Worm (Caenorhabditis elegans) whole organism, L1 larva: Measurements from ENCODE around the gene F44A6.3.

Source experiments
- C04F5.9 ChIP-seq: sonication (generic microtip); optimal IDR thresholded peaks from 2 replicates; lab custom pipeline; 2016; ENCODE audit warnings: missing genetic modification characterization, missing compliant biosample characterization
- C16A3.4 ChIP-seq: fragments of 150-350 bp; optimal IDR thresholded peaks from 2 replicates; lab custom pipeline; 2014; ENCODE audit warnings: missing biosample characterization, missing genetic modification characterization
- F16B12.6 ChIP-seq: fragments of 150-350 bp; optimal IDR thresholded peaks from 2 replicates; lab custom pipeline; 2014; ENCODE audit warnings: missing biosample characterization, missing genetic modification characterization
- Y116A8C.19 ChIP-seq: sonication (generic microtip); optimal IDR thresholded peaks from 2 replicates; lab custom pipeline; 2016; ENCODE audit warnings: missing compliant biosample characterization, missing genetic modification characterization, borderline replicate concordance
- aly-2 ChIP-seq: fragments of 150-350 bp; optimal IDR thresholded peaks from 2 replicates; lab custom pipeline; 2014; ENCODE audit warnings: missing biosample characterization, missing genetic modification characterization
- ama-1 ChIP-seq: fragments of 150-350 bp; optimal IDR thresholded peaks from 2 replicates; lab custom pipeline; 2014
- blmp-1 ChIP-seq: fragments of 150-350 bp; optimal IDR thresholded peaks from 2 replicates; lab custom pipeline; 2014; ENCODE audit warnings: missing biosample characterization, missing genetic modification characterization
- ceh-63 ChIP-seq: fragments of 200-800 bp; sonication (Bioruptor generic); optimal IDR thresholded peaks from 2 replicates; lab custom pipeline; 2018; ENCODE audit warnings: mild to moderate bottlenecking, missing genetic modification characterization, missing compliant biosample characterization
- ceh-8 ChIP-seq: fragments of 200-800 bp; sonication (Bioruptor generic); optimal IDR thresholded peaks from 2 replicates; lab custom pipeline; 2018; ENCODE audit warnings: mild to moderate bottlenecking, missing genetic modification characterization, moderate library complexity, missing compliant biosample characterization
- dpl-1 ChIP-seq, 3 experiments: fragments of 150-350 bp in 2 of 3; sonication (generic microtip) in 1 of 3; optimal IDR thresholded peaks; 2 replicates each; lab custom pipeline; 2014 to 2017; ENCODE audit warnings: missing biosample characterization in 3 of 3, missing genetic modification characterization in 3 of 3, missing genetic modification reagents in 3 of 3
- dsc-1 ChIP-seq: sonication (generic microtip); optimal IDR thresholded peaks from 2 replicates; lab custom pipeline; 2016; ENCODE audit warnings: mild to moderate bottlenecking, missing genetic modification characterization, missing compliant biosample characterization
- efl-1 ChIP-seq, 4 experiments: fragments of 150-350 bp; optimal IDR thresholded peaks in 3 of 4; peaks in 1 of 4; 1 replicate in 1 of 4; 2 replicates in 3 of 4; lab custom pipeline; 2014; ENCODE audit warnings: missing biosample characterization in 2 of 4, missing genetic modification characterization in 2 of 4, missing genetic modification reagents in 2 of 4
- egl-27 ChIP-seq, 2 experiments: fragments of 150-350 bp in 1 of 2; sonication (generic microtip); optimal IDR thresholded peaks; 3 replicates each; lab custom pipeline; 2017 to 2018; ENCODE audit warnings: missing biosample characterization in 2 of 2, missing genetic modification characterization in 2 of 2, missing genetic modification reagents in 2 of 2
- elt-2 ChIP-seq: sonication (generic microtip); optimal IDR thresholded peaks from 2 replicates; lab custom pipeline; 2016; ENCODE audit warnings: missing genetic modification characterization, mild to moderate bottlenecking, inconsistent platforms, missing compliant biosample characterization, missing genetic modification reagents
- elt-3 ChIP-seq, 6 experiments: fragments of 150-350 bp in 1 of 6; sonication (generic microtip); optimal IDR thresholded peaks; 2 replicates each; lab custom pipeline; 2017 to 2018; ENCODE audit warnings: missing biosample characterization in 6 of 6, missing genetic modification characterization in 6 of 6, inconsistent platforms in 1 of 6
- fkh-10 ChIP-seq: sonication (generic microtip); optimal IDR thresholded peaks from 2 replicates; lab custom pipeline; 2017; ENCODE audit warnings: missing biosample characterization, missing genetic modification reagents, missing genetic modification characterization
- fkh-8 ChIP-seq: sonication (generic microtip); optimal IDR thresholded peaks from 2 replicates; lab custom pipeline; 2016; ENCODE audit warnings: mild to moderate bottlenecking, missing genetic modification characterization, missing compliant biosample characterization
- fos-1 ChIP-seq: fragments of 150-350 bp; optimal IDR thresholded peaks from 2 replicates; lab custom pipeline; 2014; ENCODE audit warnings: missing biosample characterization, missing genetic modification characterization
- grh-1 ChIP-seq: fragments of 200-800 bp; sonication (Bioruptor generic); IDR thresholded peaks from 2 replicates; pipeline ENCODE4 v1.3.6; 2022; ENCODE audit warnings: missing genetic modification reagents, missing genetic modification characterization, missing compliant biosample characterization
- hlh-17 ChIP-seq: fragments of 200-800 bp; sonication (Bioruptor generic); optimal IDR thresholded peaks from 2 replicates; lab custom pipeline; 2018; ENCODE audit warnings: missing genetic modification characterization, mild to moderate bottlenecking, missing compliant biosample characterization, moderate library complexity, borderline replicate concordance
- hlh-4 ChIP-seq: sonication (generic microtip); optimal IDR thresholded peaks from 2 replicates; lab custom pipeline; 2016; ENCODE audit warnings: mild to moderate bottlenecking, missing genetic modification characterization, missing compliant biosample characterization
- hpl-2 ChIP-seq: fragments of 150-350 bp; optimal IDR thresholded peaks from 2 replicates; lab custom pipeline; 2014; ENCODE audit warnings: missing biosample characterization, missing genetic modification reagents, missing genetic modification characterization
- irx-1 ChIP-seq: sonication (generic microtip); optimal IDR thresholded peaks from 2 replicates; lab custom pipeline; 2016; ENCODE audit warnings: missing genetic modification characterization, missing compliant biosample characterization
- isw-1 ChIP-seq: fragments of 200-800 bp; sonication (Bioruptor generic); IDR thresholded peaks from 2 replicates; pipeline ENCODE4 v1.3.6; 2022; ENCODE audit warnings: missing genetic modification characterization, missing compliant biosample characterization
- jun-1 ChIP-seq: fragments of 150-350 bp; optimal IDR thresholded peaks from 2 replicates; lab custom pipeline; 2014; ENCODE audit warnings: missing biosample characterization, missing genetic modification reagents, missing genetic modification characterization
- lin-13 ChIP-seq: fragments of 150-350 bp; optimal IDR thresholded peaks from 2 replicates; lab custom pipeline; 2014; ENCODE audit warnings: missing biosample characterization, missing genetic modification reagents, missing genetic modification characterization
- lin-14 ChIP-seq: fragments of 200-800 bp; sonication (Bioruptor generic); optimal IDR thresholded peaks from 2 replicates; lab custom pipeline; 2018; ENCODE audit warnings: mild to moderate bottlenecking, missing genetic modification characterization, moderate library complexity, missing compliant biosample characterization
- lin-15B ChIP-seq: fragments of 150-350 bp; sonication (generic microtip); optimal IDR thresholded peaks from 3 replicates; lab custom pipeline; 2014; ENCODE audit warnings: missing biosample characterization, missing genetic modification characterization
- lin-35 ChIP-seq, 2 experiments: fragments of 150-350 bp; optimal IDR thresholded peaks; 2 replicates each; lab custom pipeline; 2014; ENCODE audit warnings: missing biosample characterization in 2 of 2, missing genetic modification characterization in 2 of 2, missing genetic modification reagents in 2 of 2
- lir-3 ChIP-seq: sonication (generic microtip); optimal IDR thresholded peaks from 2 replicates; lab custom pipeline; 2016; ENCODE audit warnings: mild to moderate bottlenecking, missing genetic modification characterization, moderate library complexity, missing compliant biosample characterization; ENCODE audit not compliant: poor library complexity
- lsy-2 ChIP-seq, 2 experiments: fragments of 150-350 bp; optimal IDR thresholded peaks; 2 replicates each; lab custom pipeline; 2014; ENCODE audit warnings: missing biosample characterization in 2 of 2, missing genetic modification characterization in 2 of 2
- mdl-1 ChIP-seq, 2 experiments: fragments of 150-350 bp; optimal IDR thresholded peaks; 2 replicates each; lab custom pipeline; 2014 to 2017; ENCODE audit warnings: missing biosample characterization in 2 of 2, missing genetic modification characterization in 2 of 2, inconsistent platforms in 1 of 2
- mef-2 ChIP-seq: fragments of 150-350 bp; optimal IDR thresholded peaks from 2 replicates; lab custom pipeline; 2014; ENCODE audit warnings: missing biosample characterization, missing genetic modification characterization
- mep-1 ChIP-seq: fragments of 150-350 bp; optimal IDR thresholded peaks from 2 replicates; lab custom pipeline; 2014; ENCODE audit warnings: missing biosample characterization, missing genetic modification characterization
- nhr-11 ChIP-seq: fragments of 150-350 bp; optimal IDR thresholded peaks from 2 replicates; lab custom pipeline; 2014; ENCODE audit warnings: missing biosample characterization, missing genetic modification characterization
- nhr-20 ChIP-seq: sonication (generic microtip); optimal IDR thresholded peaks from 2 replicates; lab custom pipeline; 2016; ENCODE audit warnings: mild to moderate bottlenecking, missing genetic modification characterization, missing compliant biosample characterization
- nhr-47 ChIP-seq: sonication (generic microtip); optimal IDR thresholded peaks from 2 replicates; lab custom pipeline; 2016; ENCODE audit warnings: mild to moderate bottlenecking, missing genetic modification characterization, moderate library complexity, missing compliant biosample characterization
- nhr-71 ChIP-seq: sonication (generic microtip); optimal IDR thresholded peaks from 2 replicates; lab custom pipeline; 2016; ENCODE audit warnings: mild to moderate bottlenecking, missing genetic modification characterization, moderate library complexity, missing compliant biosample characterization
- nhr-77 ChIP-seq: fragments of 150-350 bp; optimal IDR thresholded peaks from 2 replicates; lab custom pipeline; 2014; ENCODE audit warnings: missing biosample characterization, missing genetic modification characterization
- nhr-85 ChIP-seq: sonication (generic microtip); peaks from one replicate; lab custom pipeline; 2016; ENCODE audit warnings: missing genetic modification characterization, inconsistent platforms, missing compliant biosample characterization
- rnt-1 ChIP-seq: sonication (generic microtip); optimal IDR thresholded peaks from 2 replicates; lab custom pipeline; 2016; ENCODE audit warnings: mild to moderate bottlenecking, missing genetic modification characterization, moderate library complexity, missing compliant biosample characterization
- skn-1 ChIP-seq: fragments of 150-350 bp; optimal IDR thresholded peaks from 2 replicates; lab custom pipeline; 2014; ENCODE audit warnings: missing biosample characterization, missing genetic modification characterization
- snu-23 ChIP-seq: sonication (generic microtip); optimal IDR thresholded peaks from 2 replicates; lab custom pipeline; 2016; ENCODE audit warnings: missing genetic modification characterization, missing compliant biosample characterization
- sox-4 ChIP-seq: sonication (generic microtip); optimal IDR thresholded peaks from 2 replicates; lab custom pipeline; 2016; ENCODE audit warnings: missing genetic modification characterization, missing compliant biosample characterization
- swsn-7 ChIP-seq: sonication (generic microtip); optimal IDR thresholded peaks from 2 replicates; lab custom pipeline; 2016; ENCODE audit warnings: missing genetic modification characterization, missing compliant biosample characterization
- tbx-2 ChIP-seq: sonication (generic microtip); optimal IDR thresholded peaks from 2 replicates; lab custom pipeline; 2016; ENCODE audit warnings: missing genetic modification characterization, missing compliant biosample characterization
- unc-130 ChIP-seq: fragments of 150-350 bp; optimal IDR thresholded peaks from 2 replicates; lab custom pipeline; 2017; ENCODE audit warnings: missing biosample characterization, missing genetic modification characterization, inconsistent platforms
- unc-30 ChIP-seq: sonication (generic microtip); optimal IDR thresholded peaks from 2 replicates; lab custom pipeline; 2017; ENCODE audit warnings: missing biosample characterization, missing genetic modification characterization
- vab-15 ChIP-seq: sonication (generic microtip); optimal IDR thresholded peaks from 2 replicates; lab custom pipeline; 2017; ENCODE audit warnings: missing genotype, mild to moderate bottlenecking, missing genetic modification characterization, missing compliant biosample characterization
- xbp-1 ChIP-seq: sonication (generic microtip); optimal IDR thresholded peaks from 2 replicates; lab custom pipeline; 2016; ENCODE audit warnings: missing genetic modification characterization, missing compliant biosample characterization
- zip-4 ChIP-seq: fragments of 200-800 bp; sonication (Bioruptor generic); optimal IDR thresholded peaks from 2 replicates; lab custom pipeline; 2018; ENCODE audit warnings: mild to moderate bottlenecking, missing genetic modification characterization, moderate library complexity, missing compliant biosample characterization
- ztf-11 ChIP-seq, 2 experiments: sonication (generic microtip); optimal IDR thresholded peaks; 2 replicates each; lab custom pipeline; 2016 to 2017; ENCODE audit warnings: missing genetic modification characterization in 2 of 2, missing biosample characterization in 1 of 2, missing compliant biosample characterization in 1 of 2

Gene F44A6.3

DNA sequence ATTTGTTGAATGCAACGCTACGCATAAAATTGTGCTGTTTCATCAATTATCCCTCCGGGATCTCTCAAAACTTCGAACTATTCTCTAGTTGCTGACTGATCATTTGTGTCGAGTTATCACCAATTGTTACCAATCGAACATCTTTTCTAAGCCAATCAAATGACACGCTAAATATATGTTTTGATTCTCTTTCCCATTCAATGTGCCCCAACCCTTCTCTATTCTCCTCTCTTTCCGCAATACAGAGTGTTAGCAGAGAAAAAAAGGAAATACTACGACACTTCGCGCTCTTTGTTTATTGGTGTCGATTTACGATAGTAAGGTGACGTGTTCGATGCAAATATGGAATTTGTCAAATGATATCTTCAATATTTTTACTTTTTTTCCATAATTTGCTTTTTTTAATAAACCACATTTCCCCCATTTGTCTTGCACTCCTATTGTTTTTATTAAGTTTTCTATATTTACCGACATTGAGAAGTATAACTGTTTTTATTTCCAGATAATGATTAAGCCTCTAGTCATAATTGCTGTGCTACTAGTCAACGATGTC lies 15.3 kb upstream of the F44A6.3 start, which contains the start of gene nucb-1:
TSS of gene nucb-1 (plus strand) at position 503 of the 553 bp plus-strand sequence.
- no peak for TF ChIP-seq mef-2
- TF ChIP-seq rnt-1 = peak; percentile 85
- TF ChIP-seq lin-15B (tag; lab: Kevin White, UChicago) = peak; percentile 55
- TF ChIP-seq lsy-2 (tag; optimal IDR thresholded peaks at IDR 0.05; lab: Kevin White, UChicago) = peak; percentile 77 to 92
- TF ChIP-seq dpl-1 (GFP tag; optimal IDR thresholded peaks at IDR 0.05; lab: Kevin White, UChicago) = peak; percentile 46 to 63 (median 57)
- TF ChIP-seq Y116A8C.19 (tag; lab: Kevin White, UChicago) = no peak
- peak; percentile 17 for TF ChIP-seq ceh-8 (GFP tag; lab: Kevin White, UChicago)
- peak; percentile 12 for TF ChIP-seq sox-4 (tag; lab: Kevin White, UChicago)
- TF ChIP-seq jun-1 = peak; percentile 49
- peak; percentile 83 for TF ChIP-seq nhr-85
- TF ChIP-seq unc-130 (tag; lab: Kevin White, UChicago) = peak; percentile 66
- no peak for TF ChIP-seq zip-4 (GFP tag; lab: Kevin White, UChicago)
- peak; percentile 25 for TF ChIP-seq elt-2 (tag; lab: Kevin White, UChicago)
- TF ChIP-seq fkh-8 (tag; lab: Kevin White, UChicago) = peak; percentile 54
- TF ChIP-seq xbp-1 (tag; lab: Kevin White, UChicago) = peak; percentile 98
- peak; percentile 79 for TF ChIP-seq fos-1 (tag; lab: Kevin White, UChicago)
- TF ChIP-seq skn-1 (tag; lab: Kevin White, UChicago) = no peak
- peak; percentile 64 for TF ChIP-seq lin-13
- peak; percentile 53 for TF ChIP-seq aly-2
- peak; percentile 64 to 86 for TF ChIP-seq lin-35 (GFP tag; optimal IDR thresholded peaks at IDR 0.05; lab: Kevin White, UChicago)
- TF ChIP-seq mdl-1 (tag; optimal IDR thresholded peaks at IDR 0.05; lab: Kevin White, UChicago) = peak in 1 of 2 experiments; percentile 78
- TF ChIP-seq C04F5.9 = no peak
- peak; percentile 26 for TF ChIP-seq fkh-10 (GFP tag; lab: Kevin White, UChicago)
- peak; percentile 69 for TF ChIP-seq nhr-77
- TF ChIP-seq tbx-2 (tag; lab: Kevin White, UChicago) = peak; percentile 80
- TF ChIP-seq lin-14 = peak; percentile 92
- no peak for TF ChIP-seq hlh-17 (GFP tag; lab: Kevin White, UChicago)
- peak; percentile 94 for TF ChIP-seq C16A3.4 (tag; lab: Kevin White, UChicago)
- TF ChIP-seq grh-1 (GFP tag; lab: Robert Waterston, UW) = peak; percentile 63
- TF ChIP-seq ztf-11 (tag; optimal IDR thresholded peaks at IDR 0.05; lab: Kevin White, UChicago) = peak in 1 of 2 experiments; percentile 17
- peak; percentile 79 for TF ChIP-seq mep-1 (tag; lab: Kevin White, UChicago)
- TF ChIP-seq F16B12.6 (tag; lab: Kevin White, UChicago) = no peak
- peak; percentile 16 for TF ChIP-seq irx-1
- TF ChIP-seq snu-23 (GFP tag; lab: Kevin White, UChicago) = peak; percentile 92
- no peak for TF ChIP-seq ceh-63 (GFP tag; lab: Kevin White, UChicago)
- peak; percentile 84 for TF ChIP-seq blmp-1 (tag; lab: Kevin White, UChicago)
- peak; percentile 35 for TF ChIP-seq isw-1 (GFP tag; lab: Robert Waterston, UW)
- peak; percentile 35 to 45 for TF ChIP-seq egl-27 (tag; optimal IDR thresholded peaks at IDR 0.05; lab: Kevin White, UChicago)
- TF ChIP-seq hpl-2 (GFP tag; lab: Kevin White, UChicago) = peak; percentile 32
- peak; percentile 25 for TF ChIP-seq vab-15
- peak; percentile 83 for TF ChIP-seq swsn-7
- no peak for TF ChIP-seq ama-1 (lab: Kevin White, UChicago)
- TF ChIP-seq efl-1 (optimal IDR thresholded peaks at IDR 0.05; lab: Kevin White, UChicago) = peak; percentile 71 to 75
- TF ChIP-seq efl-1 (GFP tag; optimal IDR thresholded peaks at IDR 0.05 in 1 of 2; lab: Kevin White, UChicago) = peak; percentile 27 to 96
- peak in 4 of 6 experiments; percentile 11 to 79 (median 73) for TF ChIP-seq elt-3 (tag; optimal IDR thresholded peaks at IDR 0.05; lab: Kevin White, UChicago)
- peak; percentile 73 for TF ChIP-seq dsc-1 (tag; lab: Kevin White, UChicago)
- TF ChIP-seq nhr-47 (tag; lab: Kevin White, UChicago) = peak; percentile 85
- TF ChIP-seq nhr-71 (tag; lab: Kevin White, UChicago) = peak; percentile 92
- no peak for TF ChIP-seq hlh-4 (tag; lab: Kevin White, UChicago)
- peak; percentile 93 for TF ChIP-seq nhr-20
- no peak for TF ChIP-seq unc-30
- TF ChIP-seq lir-3 (tag; lab: Kevin White, UChicago) = peak; percentile 32
- TF ChIP-seq nhr-11 (tag; lab: Kevin White, UChicago) = peak; percentile 2
